Worm (Caenorhabditis elegans): ENCODE measurements around the gene vps-33.1.

vps-33.1 gene

ce11 chrIII:8689655-8690054, 11.1 kb upstream of the vps-33.1 start, which contains the start of gene B0303.4:
Gene B0303.4, plus strand, starts transcription at chrIII:8689850.
- no peak for TF ChIP-seq hnd-1 (tag; optimal IDR thresholded peaks at IDR 0.05)
- TF ChIP-seq F13C5.2 (tag; optimal IDR thresholded peaks at IDR 0.05), result no peak
- TF ChIP-seq tbx-37 (GFP tag; conservative IDR thresholded peaks at IDR 0.05), result no peak
- no peak for TF ChIP-seq hmg-4 (GFP tag; optimal IDR thresholded peaks at IDR 0.05)
- no peak for TF ChIP-seq scrt-1 (GFP tag; IDR thresholded peaks at IDR 0.05)
- no peak for TF ChIP-seq hmbx-1 (tag; optimal IDR thresholded peaks at IDR 0.05)
- no peak for TF ChIP-seq ets-7 (tag; optimal IDR thresholded peaks at IDR 0.05)
- no peak for TF ChIP-seq sea-1 (GFP tag; conservative IDR thresholded peaks at IDR 0.05)
- TF ChIP-seq flt-1 (GFP tag; IDR thresholded peaks at IDR 0.05), result no peak
- TF ChIP-seq pes-1 (GFP tag; IDR thresholded peaks at IDR 0.05), result no peak
- no peak for TF ChIP-seq ceh-36 (tag; optimal IDR thresholded peaks at IDR 0.05)
- TF ChIP-seq aly-1 (tag; optimal IDR thresholded peaks at IDR 0.05), result no peak
- TF ChIP-seq B0310.2 (tag; optimal IDR thresholded peaks at IDR 0.05), result no peak
- no peak for TF ChIP-seq ceh-13 (GFP tag; optimal IDR thresholded peaks at IDR 0.05)
- TF ChIP-seq tra-4 (tag; optimal IDR thresholded peaks at IDR 0.05), result no peak

ce11 chrIII:8693322-8693721, 7.4 kb upstream of the vps-33.1 start, which contains the start of gene B0303.7:
Gene B0303.7, plus strand, starts transcription at chrIII:8693622.
- no peak for TF ChIP-seq ceh-13 (GFP tag; optimal IDR thresholded peaks at IDR 0.05)
- no peak for TF ChIP-seq hnd-1 (tag; optimal IDR thresholded peaks at IDR 0.05)
- TF ChIP-seq B0310.2 (tag; optimal IDR thresholded peaks at IDR 0.05), result no peak
- TF ChIP-seq tra-4 (tag; optimal IDR thresholded peaks at IDR 0.05), result no peak
- TF ChIP-seq aly-1 (tag; optimal IDR thresholded peaks at IDR 0.05), result no peak
- TF ChIP-seq pes-1 (GFP tag; IDR thresholded peaks at IDR 0.05), result no peak
- TF ChIP-seq ceh-36 (tag; optimal IDR thresholded peaks at IDR 0.05), result no peak
- no peak for TF ChIP-seq flt-1 (GFP tag; IDR thresholded peaks at IDR 0.05)
- TF ChIP-seq ets-7 (tag; optimal IDR thresholded peaks at IDR 0.05), result no peak
- no peak for TF ChIP-seq hmbx-1 (tag; optimal IDR thresholded peaks at IDR 0.05)
- TF ChIP-seq F13C5.2 (tag; optimal IDR thresholded peaks at IDR 0.05), result no peak
- TF ChIP-seq sea-1 (GFP tag; conservative IDR thresholded peaks at IDR 0.05), result no peak
- no peak for TF ChIP-seq ama-1 (optimal IDR thresholded peaks at IDR 0.05)
- TF ChIP-seq hmg-4 (GFP tag; optimal IDR thresholded peaks at IDR 0.05), result no peak
- no peak for TF ChIP-seq tbx-11 (GFP tag; IDR thresholded peaks at IDR 0.05)

ce11 chrIII:8696680-8697079, 4.0 kb upstream of the vps-33.1 start:
- TF ChIP-seq B0310.2 (tag; optimal IDR thresholded peaks at IDR 0.05), result no peak
- no peak for TF ChIP-seq ets-7 (tag; optimal IDR thresholded peaks at IDR 0.05)
- TF ChIP-seq hmbx-1 (tag; optimal IDR thresholded peaks at IDR 0.05), result no peak
- TF ChIP-seq scrt-1 (GFP tag; IDR thresholded peaks at IDR 0.05), result no peak
- no peak for TF ChIP-seq hmg-4 (GFP tag; optimal IDR thresholded peaks at IDR 0.05)
- no peak for TF ChIP-seq sea-1 (GFP tag; conservative IDR thresholded peaks at IDR 0.05)

- TF ChIP-seq ets-7 (tag; optimal IDR thresholded peaks at IDR 0.05), result no peak
- no peak for TF ChIP-seq aly-1 (tag; optimal IDR thresholded peaks at IDR 0.05)
- no peak for TF ChIP-seq ceh-13 (GFP tag; optimal IDR thresholded peaks at IDR 0.05)
- TF ChIP-seq tbx-11 (GFP tag; IDR thresholded peaks at IDR 0.05), result no peak
- TF ChIP-seq scrt-1 (GFP tag; IDR thresholded peaks at IDR 0.05), result no peak
Measured at ce11 chrIII:8697268-8697907, 3.3 kb upstream of the vps-33.1 start.

ce11 chrIII:8704765-8705164, 4.0 kb downstream of the vps-33.1 start, which contains the start of gene B0303.16:
Gene B0303.16, plus strand, starts transcription at chrIII:8705065.
- no peak for TF ChIP-seq hmg-4 (GFP tag; optimal IDR thresholded peaks at IDR 0.05)
- no peak for TF ChIP-seq sea-1 (GFP tag; conservative IDR thresholded peaks at IDR 0.05)
- no peak for TF ChIP-seq aly-1 (tag; optimal IDR thresholded peaks at IDR 0.05)
- TF ChIP-seq ceh-36 (tag; optimal IDR thresholded peaks at IDR 0.05), result no peak
- TF ChIP-seq ets-7 (tag; optimal IDR thresholded peaks at IDR 0.05), result no peak
- no peak for TF ChIP-seq tra-4 (tag; optimal IDR thresholded peaks at IDR 0.05)
- TF ChIP-seq ama-1 (optimal IDR thresholded peaks at IDR 0.05), result no peak
- no peak for TF ChIP-seq hnd-1 (tag; optimal IDR thresholded peaks at IDR 0.05)
- TF ChIP-seq ceh-13 (GFP tag; optimal IDR thresholded peaks at IDR 0.05), result no peak
- TF ChIP-seq tbx-37 (GFP tag; conservative IDR thresholded peaks at IDR 0.05), result no peak
- TF ChIP-seq pes-1 (GFP tag; IDR thresholded peaks at IDR 0.05), result no peak
- TF ChIP-seq B0310.2 (tag; optimal IDR thresholded peaks at IDR 0.05), result no peak
- no peak for TF ChIP-seq F13C5.2 (tag; optimal IDR thresholded peaks at IDR 0.05)

- TF ChIP-seq tbx-11 (GFP tag; IDR thresholded peaks at IDR 0.05), result no peak
- TF ChIP-seq scrt-1 (GFP tag; IDR thresholded peaks at IDR 0.05), result no peak
- TF ChIP-seq sea-1 (GFP tag; conservative IDR thresholded peaks at IDR 0.05), result no peak
- no peak for TF ChIP-seq hmg-4 (GFP tag; optimal IDR thresholded peaks at IDR 0.05)
- no peak for TF ChIP-seq aly-1 (tag; optimal IDR thresholded peaks at IDR 0.05)
- TF ChIP-seq hnd-1 (tag; optimal IDR thresholded peaks at IDR 0.05), result no peak
- TF ChIP-seq pes-1 (GFP tag; IDR thresholded peaks at IDR 0.05), result no peak
- TF ChIP-seq ceh-36 (tag; optimal IDR thresholded peaks at IDR 0.05), result no peak
- no peak for TF ChIP-seq B0310.2 (tag; optimal IDR thresholded peaks at IDR 0.05)
- no peak for TF ChIP-seq ets-7 (tag; optimal IDR thresholded peaks at IDR 0.05)
- no peak for TF ChIP-seq ama-1 (optimal IDR thresholded peaks at IDR 0.05)
- no peak for TF ChIP-seq flt-1 (GFP tag; IDR thresholded peaks at IDR 0.05)
- no peak for TF ChIP-seq hmbx-1 (tag; optimal IDR thresholded peaks at IDR 0.05)
Measured at ce11 chrIII:8709735-8710134, 9.0 kb downstream of the vps-33.1 start.

ce11 chrIII:8710310-8710709, 9.6 kb downstream of the vps-33.1 start, which contains the start of gene B0303.11:
Gene B0303.11, minus strand, starts transcription at chrIII:8710410.
- no peak for TF ChIP-seq sea-1 (GFP tag; conservative IDR thresholded peaks at IDR 0.05)
- no peak for TF ChIP-seq ceh-13 (GFP tag; optimal IDR thresholded peaks at IDR 0.05)
- TF ChIP-seq scrt-1 (GFP tag; IDR thresholded peaks at IDR 0.05), result no peak
- TF ChIP-seq hmg-4 (GFP tag; optimal IDR thresholded peaks at IDR 0.05), result no peak
- TF ChIP-seq flt-1 (GFP tag; IDR thresholded peaks at IDR 0.05), result no peak
- TF ChIP-seq tra-4 (tag; optimal IDR thresholded peaks at IDR 0.05), result no peak
- TF ChIP-seq ets-7 (tag; optimal IDR thresholded peaks at IDR 0.05), result no peak
- no peak for TF ChIP-seq ama-1 (optimal IDR thresholded peaks at IDR 0.05)
- no peak for TF ChIP-seq hnd-1 (tag; optimal IDR thresholded peaks at IDR 0.05)
- TF ChIP-seq tbx-37 (GFP tag; conservative IDR thresholded peaks at IDR 0.05), result no peak
- no peak for TF ChIP-seq B0310.2 (tag; optimal IDR thresholded peaks at IDR 0.05)

All from whole organism, early embryonic.